Fruit fly (Drosophila melanogaster) Kc167 (cell line): ENCODE measurements around the gene mu2.

Source experiments
- Myc ChIP-seq: fragments of >200 bp; optimal IDR thresholded peaks from 2 replicates; lab custom pipeline; 2017; ENCODE audit warnings: missing external identifiers
- Sin3A ChIP-seq: fragments of >200 bp; optimal IDR thresholded peaks from 2 replicates; lab custom pipeline; 2018; ENCODE audit warnings: missing external identifiers
- h ChIP-seq: fragments of >200 bp; optimal IDR thresholded peaks from 3 replicates; lab custom pipeline; 2018; ENCODE audit warnings: missing external identifiers
- insv ChIP-seq: fragments of >200 bp; optimal IDR thresholded peaks from 3 replicates; lab custom pipeline; 2018; ENCODE audit warnings: missing external identifiers
- psq ChIP-seq: fragments of >200 bp; optimal IDR thresholded peaks from 2 replicates; lab custom pipeline; 2017; ENCODE audit warnings: missing external identifiers
- ttk ChIP-seq: sonication (Bioruptor generic); optimal IDR thresholded peaks from 2 replicates; lab custom pipeline; 2017; ENCODE audit warnings: missing external identifiers

dm6 chr3L:1939983-1940504 lies 7.2 kb downstream of the mu2 start:
- TF ChIP-seq ttk (lab: Kevin White, UChicago) (no peak), h (lab: Kevin White, UChicago) (no peak), psq (no peak), Sin3A (lab: Kevin White, UChicago) (no peak), Myc (lab: Kevin White, UChicago) (no peak), insv (lab: Kevin White, UChicago) (no peak)
